Worm (Caenorhabditis elegans) whole organism, late embryonic: ENCODE measurements around the gene sra-8.

Source experiments
- C08G9.2 ChIP-seq: sonication (generic microtip); optimal IDR thresholded peaks from 2 replicates; lab custom pipeline; 2016; ENCODE audit warnings: mild to moderate bottlenecking, missing genetic modification characterization, moderate library complexity, missing compliant biosample characterization
- K02D7.2 ChIP-seq: sonication (generic microtip); optimal IDR thresholded peaks from 2 replicates; lab custom pipeline; 2017; ENCODE audit warnings: mild to moderate bottlenecking, missing genetic modification characterization, missing compliant biosample characterization
- K09A11.1 ChIP-seq: sonication (generic microtip); optimal IDR thresholded peaks from 2 replicates; lab custom pipeline; 2017; ENCODE audit warnings: antibody characterized with exemption, mild to moderate bottlenecking, missing genetic modification characterization, missing compliant biosample characterization; ENCODE audit not compliant: insufficient read depth
- Y22D7AL.16 ChIP-seq: sonication (generic microtip); optimal IDR thresholded peaks from 2 replicates; lab custom pipeline; 2016; ENCODE audit warnings: missing genetic modification characterization, missing compliant biosample characterization
- ahr-1 ChIP-seq: sonication (generic microtip); optimal IDR thresholded peaks from 2 replicates; lab custom pipeline; 2016; ENCODE audit warnings: missing genetic modification characterization, missing compliant biosample characterization
- ama-1 ChIP-seq: fragments of 150-350 bp; optimal IDR thresholded peaks from 2 replicates; lab custom pipeline; 2014
- ceh-18 ChIP-seq: sonication (generic microtip); optimal IDR thresholded peaks from 2 replicates; lab custom pipeline; 2016; ENCODE audit warnings: missing genetic modification characterization, missing compliant biosample characterization
- ceh-2 ChIP-seq: sonication (generic microtip); optimal IDR thresholded peaks from 2 replicates; lab custom pipeline; 2016; ENCODE audit warnings: missing genotype, missing genetic modification characterization, missing compliant biosample characterization
- ceh-22 ChIP-seq: sonication (generic microtip); optimal IDR thresholded peaks from 2 replicates; lab custom pipeline; 2017; ENCODE audit warnings: missing biosample characterization, missing genetic modification characterization
- ceh-48 ChIP-seq: sonication (generic microtip); optimal IDR thresholded peaks from 2 replicates; lab custom pipeline; 2016; ENCODE audit warnings: missing genetic modification characterization, inconsistent platforms, missing compliant biosample characterization
- elt-2 ChIP-seq: sonication (generic microtip); optimal IDR thresholded peaks from 2 replicates; lab custom pipeline; 2016; ENCODE audit warnings: missing genetic modification reagents, missing genetic modification characterization, missing compliant biosample characterization
- eyg-1 ChIP-seq: sonication (generic microtip); optimal IDR thresholded peaks from 2 replicates; lab custom pipeline; 2016; ENCODE audit warnings: missing genotype, missing genetic modification characterization, missing compliant biosample characterization
- fax-1 ChIP-seq: sonication (generic microtip); optimal IDR thresholded peaks from 2 replicates; lab custom pipeline; 2016; ENCODE audit warnings: missing genotype, missing genetic modification characterization, missing compliant biosample characterization
- fkh-10 ChIP-seq: fragments of 150-350 bp; optimal IDR thresholded peaks from 2 replicates; lab custom pipeline; 2014; ENCODE audit warnings: missing biosample characterization, missing genetic modification reagents, missing genetic modification characterization
- fkh-6 ChIP-seq: sonication (generic microtip); optimal IDR thresholded peaks from 2 replicates; lab custom pipeline; 2016; ENCODE audit warnings: missing genetic modification characterization, missing compliant biosample characterization
- hlh-13 ChIP-seq: fragments of 200-800 bp; sonication (Bioruptor generic); optimal IDR thresholded peaks from 2 replicates; lab custom pipeline; 2018; ENCODE audit warnings: mild to moderate bottlenecking, missing genetic modification characterization, missing compliant biosample characterization
- hlh-30 ChIP-seq: sonication (generic microtip); optimal IDR thresholded peaks from 2 replicates; lab custom pipeline; 2017; ENCODE audit warnings: antibody characterized with exemption, missing genetic modification characterization, missing compliant biosample characterization; ENCODE audit not compliant: insufficient read depth
- hlh-8 ChIP-seq: sonication (generic microtip); optimal IDR thresholded peaks from 2 replicates; lab custom pipeline; 2016; ENCODE audit warnings: missing genotype, missing genetic modification characterization, missing compliant biosample characterization
- lin-11 ChIP-seq: fragments of 200-800 bp; sonication (Bioruptor generic); optimal IDR thresholded peaks from 2 replicates; lab custom pipeline; 2018; ENCODE audit warnings: mild to moderate bottlenecking, missing genetic modification characterization, missing compliant biosample characterization
- mec-3 ChIP-seq: sonication (generic microtip); optimal IDR thresholded peaks from 2 replicates; lab custom pipeline; 2016; ENCODE audit warnings: borderline replicate concordance, missing genetic modification characterization, missing compliant biosample characterization
- nfya-1 ChIP-seq: sonication (generic microtip); optimal IDR thresholded peaks from 2 replicates; lab custom pipeline; 2017; ENCODE audit warnings: missing genetic modification characterization, mild to moderate bottlenecking, missing compliant biosample characterization, antibody characterized with exemption, moderate library complexity
- nhr-11 ChIP-seq: fragments of 150-350 bp; optimal IDR thresholded peaks from 2 replicates; lab custom pipeline; 2014; ENCODE audit warnings: missing biosample characterization, missing genetic modification characterization
- nhr-232 ChIP-seq: sonication (generic microtip); optimal IDR thresholded peaks from 2 replicates; lab custom pipeline; 2016; ENCODE audit warnings: missing genetic modification characterization, missing compliant biosample characterization
- pha-2 ChIP-seq: sonication (generic microtip); optimal IDR thresholded peaks from 2 replicates; lab custom pipeline; 2017; ENCODE audit warnings: mild to moderate bottlenecking, missing genetic modification characterization, missing compliant biosample characterization
- ref-2 ChIP-seq: sonication (generic microtip); optimal IDR thresholded peaks from 2 replicates; lab custom pipeline; 2016; ENCODE audit warnings: missing genetic modification characterization, missing compliant biosample characterization
- sdc-2 ChIP-seq: sonication (generic microtip); optimal IDR thresholded peaks from 2 replicates; lab custom pipeline; 2016; ENCODE audit warnings: missing genotype, missing genetic modification characterization, missing compliant biosample characterization
- sox-2 ChIP-seq: fragments of 200-800 bp; sonication (Bioruptor generic); IDR thresholded peaks from 2 replicates; pipeline ENCODE4 v1.3.6; 2022; ENCODE audit warnings: missing genetic modification reagents, missing genetic modification characterization, missing compliant biosample characterization
- sox-4 ChIP-seq: sonication (generic microtip); optimal IDR thresholded peaks from 2 replicates; lab custom pipeline; 2017; ENCODE audit warnings: mild to moderate bottlenecking, missing genetic modification characterization, inconsistent platforms, missing compliant biosample characterization
- tbx-2 ChIP-seq: sonication (generic microtip); optimal IDR thresholded peaks from 2 replicates; lab custom pipeline; 2016; ENCODE audit warnings: missing genetic modification characterization, missing compliant biosample characterization
- tbx-7 ChIP-seq: sonication (generic microtip); optimal IDR thresholded peaks from 2 replicates; lab custom pipeline; 2016; ENCODE audit warnings: missing genotype, missing genetic modification characterization, missing compliant biosample characterization
- ttx-3 ChIP-seq: sonication (generic microtip); optimal IDR thresholded peaks from 2 replicates; lab custom pipeline; 2016; ENCODE audit warnings: missing genetic modification reagents, missing genetic modification characterization, missing compliant biosample characterization
- unc-55 ChIP-seq: sonication (generic microtip); optimal IDR thresholded peaks from 2 replicates; lab custom pipeline; 2017; ENCODE audit warnings: missing biosample characterization, missing genetic modification reagents, missing genetic modification characterization
- zip-5 ChIP-seq: sonication (generic microtip); optimal IDR thresholded peaks from 2 replicates; lab custom pipeline; 2016; ENCODE audit warnings: missing genetic modification characterization, missing compliant biosample characterization

Gene sra-8

DNA sequence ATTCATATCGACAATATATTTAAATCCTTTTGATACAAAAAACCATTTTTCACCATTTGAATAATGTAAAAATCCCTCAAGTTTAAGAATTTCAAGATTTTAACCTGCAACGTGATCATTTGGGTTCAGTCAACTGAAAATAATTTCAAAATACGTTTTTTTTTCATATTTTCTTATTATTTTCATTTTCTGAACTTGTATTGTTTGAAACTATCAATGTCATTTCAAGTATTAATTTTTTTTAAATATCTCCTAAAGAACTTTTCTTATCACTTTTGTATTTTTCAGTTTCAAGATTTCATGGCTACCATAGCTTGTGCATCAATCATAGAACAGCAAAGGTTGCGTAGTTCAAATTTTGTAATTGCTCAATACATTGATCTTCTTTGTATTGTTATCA is 5.5 kb upstream of the sra-8 start, which contains the start of gene sra-9:
Gene sra-9 (plus strand): TSS at position 301 of the 400 bp plus-strand sequence.
- no peak for TF ChIP-seq tbx-7 (tag; lab: Kevin White, UChicago)
- TF ChIP-seq sox-2 (GFP tag; lab: Robert Waterston, UW): no peak
- TF ChIP-seq K09A11.1 (tag; lab: Kevin White, UChicago): no peak
- TF ChIP-seq ceh-2 (tag; lab: Kevin White, UChicago): no peak
- TF ChIP-seq unc-55 (GFP tag; lab: Kevin White, UChicago): no peak
- TF ChIP-seq nhr-11 (tag; lab: Kevin White, UChicago): no peak
- no peak for TF ChIP-seq tbx-2 (tag; lab: Kevin White, UChicago)
- no peak for TF ChIP-seq ttx-3 (tag; lab: Kevin White, UChicago)
- no peak for TF ChIP-seq eyg-1 (tag; lab: Kevin White, UChicago)
- TF ChIP-seq pha-2 (tag; lab: Kevin White, UChicago): no peak
- no peak for TF ChIP-seq ref-2 (tag; lab: Kevin White, UChicago)
- no peak for TF ChIP-seq ceh-18
- no peak for TF ChIP-seq sdc-2 (tag; lab: Kevin White, UChicago)
- no peak for TF ChIP-seq hlh-30 (tag; lab: Kevin White, UChicago)
- no peak for TF ChIP-seq Y22D7AL.16
- TF ChIP-seq ama-1 (lab: Kevin White, UChicago): no peak
- TF ChIP-seq, all 69 proteins: peak for 0

ce11 chrII:9540723-9541122 is 3.2 kb downstream of the sra-8 start, which contains the start of gene sra-3:
Gene sra-3, minus strand, starts transcription at chrII:9540823.
- TF ChIP-seq pha-2 (tag; lab: Kevin White, UChicago) (no peak), sdc-2 (tag; lab: Kevin White, UChicago) (no peak), hlh-13 (GFP tag; lab: Kevin White, UChicago) (no peak), hlh-8 (tag; lab: Kevin White, UChicago) (no peak), ceh-48 (no peak), ref-2 (tag; lab: Kevin White, UChicago) (no peak)

DNA sequence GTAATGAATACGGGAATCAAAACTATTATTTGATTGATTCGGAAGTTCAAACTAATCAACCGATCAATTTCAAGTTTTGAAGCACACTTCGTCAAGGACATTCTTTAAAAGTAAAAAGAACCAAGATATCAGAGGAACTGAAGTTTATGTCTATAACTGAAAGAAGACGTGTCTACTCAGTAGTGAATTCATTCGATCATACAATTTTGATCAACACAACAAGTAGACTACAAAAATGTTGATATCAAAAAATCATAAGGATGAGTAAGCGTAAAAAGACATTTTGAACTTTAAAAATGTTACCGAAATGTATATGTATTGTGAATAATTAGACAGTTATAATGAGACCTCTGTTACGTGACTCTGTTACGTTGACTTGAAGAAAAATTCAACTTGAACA is 5.3 kb downstream of the sra-8 start, which contains the start of gene sra-4:
Gene sra-4 (minus strand): TSS at position 101 of the 400 bp plus-strand sequence.
- TF ChIP-seq sox-4 (tag; lab: Kevin White, UChicago): no peak
- no peak for TF ChIP-seq fkh-6
- no peak for TF ChIP-seq K02D7.2 (tag; lab: Kevin White, UChicago)
- TF ChIP-seq zip-5 (tag; lab: Kevin White, UChicago): no peak
- TF ChIP-seq C08G9.2 (tag; lab: Kevin White, UChicago): no peak
- no peak for TF ChIP-seq nfya-1
- TF ChIP-seq K09A11.1 (tag; lab: Kevin White, UChicago): no peak
- TF ChIP-seq ceh-22: no peak
- no peak for TF ChIP-seq ref-2 (tag; lab: Kevin White, UChicago)
- no peak for TF ChIP-seq fax-1 (tag; lab: Kevin White, UChicago)

ce11 chrII:9544386-9544785 is 6.9 kb downstream of the sra-8 start, which contains the start of gene sra-7:
Gene sra-7, plus strand, starts transcription at chrII:9544686.
- TF ChIP-seq mec-3 (tag; lab: Kevin White, UChicago): no peak
- TF ChIP-seq nhr-232: no peak
- TF ChIP-seq ahr-1 (tag; lab: Kevin White, UChicago): no peak
- TF ChIP-seq lin-11: no peak

- no peak for TF ChIP-seq fkh-10 (GFP tag; lab: Kevin White, UChicago)
- no peak for TF ChIP-seq elt-2 (tag; lab: Kevin White, UChicago)
Observed at ce11 chrII:9550718-9551117, 13.2 kb downstream of the sra-8 start, which contains the start of gene sra-6. Gene sra-6, minus strand, starts transcription at chrII:9550818.
